Worm (Caenorhabditis elegans): ENCODE data around the gene F21A3.4.

The F21A3.4 gene

DNA sequence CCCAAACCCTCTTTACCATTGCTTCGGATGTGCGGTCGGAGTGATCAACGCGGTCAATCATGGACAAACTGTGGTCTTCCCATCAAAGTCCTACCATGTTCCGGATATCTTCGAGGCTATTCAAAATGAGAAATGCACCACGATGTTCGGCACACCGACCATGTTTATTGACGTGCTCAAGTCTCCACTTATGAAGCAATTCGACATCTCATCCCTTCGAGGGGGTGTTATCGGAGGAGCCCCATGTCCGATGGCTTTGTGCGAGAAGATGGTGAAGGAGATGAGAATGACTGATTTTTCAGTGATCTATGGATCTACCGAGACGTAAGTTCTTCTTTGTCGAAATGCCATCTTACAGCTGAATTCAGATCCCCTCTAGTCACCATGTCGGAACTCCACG, 32.0 kb downstream of the F21A3.4 start:
- no peak for TF ChIP-seq egl-27 (tag; optimal IDR thresholded peaks at IDR 0.05)
- no peak for TF ChIP-seq nhr-76 (tag; optimal IDR thresholded peaks at IDR 0.05)
- TF ChIP-seq efl-1 (optimal IDR thresholded peaks at IDR 0.05): no peak
- TF ChIP-seq efl-1 (GFP tag; optimal IDR thresholded peaks at IDR 0.05 in 1 of 2): peak in 1 of 2 experiments; percentile 88
- peak; percentile 13 for TF ChIP-seq ama-1 (optimal IDR thresholded peaks at IDR 0.05)
- TF ChIP-seq elt-3 (tag; optimal IDR thresholded peaks at IDR 0.05): no peak
- no peak for TF ChIP-seq aly-2 (tag; optimal IDR thresholded peaks at IDR 0.05)
- peak; percentile 3 for TF ChIP-seq lir-3 (tag; optimal IDR thresholded peaks at IDR 0.05; ENCODE audit: poor library complexity)
- no peak for TF ChIP-seq mef-2 (tag; optimal IDR thresholded peaks at IDR 0.05)

ce11 chrV:15569702-15570430, 33.4 kb downstream of the F21A3.4 start, which contains the start of gene lsm-5:
Gene lsm-5, plus strand, starts transcription at chrV:15570380.
- TF ChIP-seq fos-1 (tag; optimal IDR thresholded peaks at IDR 0.05) (peak; percentile 11), lin-39 (tag; optimal IDR thresholded peaks at IDR 0.05) (no peak), nhr-77 (tag; optimal IDR thresholded peaks at IDR 0.05) (peak; percentile 34), ama-1 (optimal IDR thresholded peaks at IDR 0.05) (peak; percentile 95), nhr-20 (tag; optimal IDR thresholded peaks at IDR 0.05) (peak; percentile 43), tbx-2 (tag; optimal IDR thresholded peaks at IDR 0.05) (peak; percentile 63), efl-1 (optimal IDR thresholded peaks at IDR 0.05) (peak; percentile 96 to 97), efl-1 (GFP tag; optimal IDR thresholded peaks at IDR 0.05 in 1 of 2) (peak; percentile 95 to 99), unc-130 (tag; optimal IDR thresholded peaks at IDR 0.05) (peak; percentile 50), pax-3 (tag; optimal IDR thresholded peaks at IDR 0.05) (no peak), nhr-11 (tag; optimal IDR thresholded peaks at IDR 0.05) (no peak), hpl-2 (GFP tag; optimal IDR thresholded peaks at IDR 0.05) (no peak), snpc-4 (tag; optimal IDR thresholded peaks at IDR 0.05) (peak; percentile 56), swsn-7 (tag; optimal IDR thresholded peaks at IDR 0.05) (peak; percentile 32), egl-27 (tag; optimal IDR thresholded peaks at IDR 0.05) (no peak), nhr-19 (GFP tag; conservative IDR thresholded peaks at IDR 0.05) (peak; percentile 64), isw-1 (GFP tag; IDR thresholded peaks at IDR 0.05) (peak; percentile 39), mep-1 (tag; optimal IDR thresholded peaks at IDR 0.05) (peak; percentile 50), C16A3.4 (tag; optimal IDR thresholded peaks at IDR 0.05) (peak; percentile 56), mef-2 (tag; optimal IDR thresholded peaks at IDR 0.05) (no peak), irx-1 (tag; optimal IDR thresholded peaks at IDR 0.05) (peak; percentile 52), fkh-8 (tag; optimal IDR thresholded peaks at IDR 0.05) (peak; percentile 4), nhr-237 (tag; optimal IDR thresholded peaks at IDR 0.05) (no peak), zag-1 (tag; optimal IDR thresholded peaks at IDR 0.05) (no peak), elt-2 (tag; optimal IDR thresholded peaks at IDR 0.05) (peak; percentile 2), lin-35 (GFP tag; optimal IDR thresholded peaks at IDR 0.05) (peak; percentile 95 to 97), nhr-90 (tag; optimal IDR thresholded peaks at IDR 0.05; ENCODE audit: poor library complexity) (peak; percentile 13), xbp-1 (tag; optimal IDR thresholded peaks at IDR 0.05) (peak; percentile 48), fkh-10 (GFP tag; optimal IDR thresholded peaks at IDR 0.05) (no peak), skn-1 (tag; optimal IDR thresholded peaks at IDR 0.05) (peak; percentile 19), Y116A8C.19 (tag; optimal IDR thresholded peaks at IDR 0.05; ENCODE audit: borderline replicate concordance) (no peak), lsy-2 (tag; optimal IDR thresholded peaks at IDR 0.05) (peak; percentile 65 to 82), elt-3 (tag; optimal IDR thresholded peaks at IDR 0.05) (peak in 1 of 6 experiments; percentile 58), unc-86 (tag; optimal IDR thresholded peaks at IDR 0.05) (peak; percentile 5), vab-15 (tag; optimal IDR thresholded peaks at IDR 0.05) (no peak), rnt-1 (tag; optimal IDR thresholded peaks at IDR 0.05) (peak; percentile 51), F16B12.6 (tag; optimal IDR thresholded peaks at IDR 0.05) (peak; percentile 19), fkh-4 (tag; optimal IDR thresholded peaks at IDR 0.05; ENCODE audit: borderline replicate concordance) (no peak), nhr-47 (tag; optimal IDR thresholded peaks at IDR 0.05) (peak; percentile 55), aly-2 (tag; optimal IDR thresholded peaks at IDR 0.05) (peak; percentile 93), lin-15B (tag; optimal IDR thresholded peaks at IDR 0.05) (peak; percentile 34), sup-37 (GFP tag; optimal IDR thresholded peaks at IDR 0.05) (peak; percentile 4), mdl-1 (tag; optimal IDR thresholded peaks at IDR 0.05) (peak in 1 of 2 experiments; percentile 26), lin-14 (GFP tag; optimal IDR thresholded peaks at IDR 0.05) (peak; percentile 63), efl-3 (GFP tag; optimal IDR thresholded peaks at IDR 0.05) (no peak), nhr-71 (tag; optimal IDR thresholded peaks at IDR 0.05) (peak; percentile 64), dpl-1 (GFP tag; optimal IDR thresholded peaks at IDR 0.05) (peak; percentile 91 to 96 (median 95))
